Worm (Caenorhabditis elegans) whole organism, L3 larva: ENCODE results near the gene Y46B2A.3.

Experiments used
- aly-2 ChIP-seq: fragments of 150-350 bp; optimal IDR thresholded peaks from 2 replicates; lab custom pipeline; 2014; ENCODE audit warnings: missing biosample characterization, missing genetic modification characterization
- ama-1 ChIP-seq: fragments of 150-350 bp; optimal IDR thresholded peaks from 2 replicates; lab custom pipeline; 2018
- egl-27 ChIP-seq: sonication (generic microtip); optimal IDR thresholded peaks from 4 replicates; lab custom pipeline; 2017; ENCODE audit warnings: missing biosample characterization, missing genetic modification reagents, missing genetic modification characterization
- elt-1 ChIP-seq: fragments of 150-350 bp; optimal IDR thresholded peaks from 2 replicates; lab custom pipeline; 2014; ENCODE audit warnings: missing biosample characterization, missing genetic modification characterization
- elt-2 ChIP-seq: sonication (generic microtip); optimal IDR thresholded peaks from 2 replicates; lab custom pipeline; 2016; ENCODE audit warnings: missing genetic modification reagents, mild to moderate bottlenecking, missing genetic modification characterization, missing compliant biosample characterization
- elt-3 ChIP-seq, 3 experiments: fragments of 150-350 bp in 1 of 3; sonication (generic microtip) in 2 of 3; optimal IDR thresholded peaks; 2 replicates in 2 of 3; 4 replicates in 1 of 3; lab custom pipeline; 2014 to 2017; ENCODE audit warnings: missing biosample characterization in 3 of 3, missing genetic modification characterization in 3 of 3
- fkh-10 ChIP-seq: sonication (generic microtip); optimal IDR thresholded peaks from 2 replicates; lab custom pipeline; 2017; ENCODE audit warnings: missing biosample characterization, missing genetic modification reagents, missing genetic modification characterization
- lin-39 ChIP-seq: fragments of 150-350 bp; optimal IDR thresholded peaks from 2 replicates; lab custom pipeline; 2018; ENCODE audit warnings: missing biosample characterization, missing genetic modification reagents, missing genetic modification characterization
- nfya-1 ChIP-seq: sonication (generic microtip); optimal IDR thresholded peaks from 2 replicates; lab custom pipeline; 2017; ENCODE audit warnings: missing genetic modification characterization, mild to moderate bottlenecking, missing compliant biosample characterization, antibody characterized with exemption, moderate library complexity; ENCODE audit not compliant: insufficient read depth
- nhr-23 ChIP-seq: fragments of 150-350 bp; optimal IDR thresholded peaks from 2 replicates; lab custom pipeline; 2014; ENCODE audit warnings: missing biosample characterization, missing genetic modification reagents, missing genetic modification characterization
- nhr-237 ChIP-seq: fragments of 150-350 bp; optimal IDR thresholded peaks from 2 replicates; lab custom pipeline; 2014; ENCODE audit warnings: missing biosample characterization, missing genetic modification characterization
- nhr-25 ChIP-seq: sonication (generic microtip); optimal IDR thresholded peaks from 2 replicates; lab custom pipeline; 2017; ENCODE audit warnings: missing biosample characterization, missing genetic modification characterization
- pqm-1 ChIP-seq: fragments of 150-350 bp; optimal IDR thresholded peaks from 2 replicates; lab custom pipeline; 2017; ENCODE audit warnings: missing biosample characterization, missing genetic modification characterization, inconsistent platforms
- tbx-2 ChIP-seq: sonication (generic microtip); optimal IDR thresholded peaks from 2 replicates; lab custom pipeline; 2016; ENCODE audit warnings: mild to moderate bottlenecking, missing genetic modification characterization, missing compliant biosample characterization

DNA sequence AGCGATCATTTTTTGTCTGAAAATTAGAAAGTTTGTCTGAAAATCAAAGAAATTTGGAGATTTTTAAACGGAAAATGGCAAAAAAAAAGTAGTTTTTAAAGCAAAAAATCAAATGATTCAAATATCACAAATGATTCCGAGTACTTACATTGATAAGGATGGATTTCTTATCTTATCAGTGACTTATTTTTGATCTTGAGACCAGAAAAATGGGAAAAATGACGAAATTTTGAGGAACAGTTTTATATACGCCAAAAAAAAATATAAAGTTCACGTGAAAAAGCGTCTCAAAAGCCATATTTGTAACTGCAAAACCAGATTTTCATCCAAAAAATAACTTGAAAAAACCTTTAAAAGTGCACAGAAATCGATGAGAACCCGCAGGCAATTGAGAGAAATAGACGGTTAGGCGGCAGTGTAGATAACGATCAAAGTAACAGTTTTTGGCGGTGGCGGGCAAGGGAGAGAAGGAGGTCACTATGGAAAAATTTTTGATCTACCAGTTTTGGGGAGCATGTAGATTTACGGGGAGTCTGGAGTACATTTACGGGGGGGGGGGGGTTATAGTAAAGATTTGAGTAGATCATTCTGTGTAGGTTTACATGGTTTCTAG lies 34.1 kb upstream of the Y46B2A.3 start, which contains the start of gene T07D3.9:
- TF ChIP-seq lin-39 (no peak), elt-3 (tag; optimal IDR thresholded peaks at IDR 0.05; lab: Kevin White, UChicago) (peak; percentile 6 to 87 (median 76)), egl-27 (tag; lab: Kevin White, UChicago) (peak; percentile 38), ama-1 (lab: Kevin White, UChicago) (no peak), nfya-1 (tag; lab: Kevin White, UChicago) (no peak), elt-2 (tag; lab: Kevin White, UChicago) (peak; percentile 94), aly-2 (tag; lab: Kevin White, UChicago) (no peak), elt-1 (tag; lab: Kevin White, UChicago) (no peak), nhr-23 (tag; lab: Kevin White, UChicago) (no peak), nhr-237 (tag; lab: Kevin White, UChicago) (no peak), nhr-25 (tag; lab: Kevin White, UChicago) (no peak), tbx-2 (tag; lab: Kevin White, UChicago) (no peak), fkh-10 (GFP tag; lab: Kevin White, UChicago) (no peak), pqm-1 (tag; lab: Kevin White, UChicago) (peak; percentile 83)
